Fruit fly (Drosophila melanogaster) whole organism, embryonic: ENCODE data around the gene crm.

Experiments
- Antp ChIP-seq: fragments of 200-800 bp; sonication (Bioruptor generic); optimal IDR thresholded peaks from 3 replicates; lab custom pipeline; 2016; ENCODE audit warnings: missing biosample characterization, missing genetic modification characterization
- Asciz ChIP-seq: fragments of 200-800 bp; sonication (Bioruptor generic); optimal IDR thresholded peaks from 2 replicates; lab custom pipeline; 2017; ENCODE audit warnings: missing biosample characterization, mild to moderate bottlenecking, missing genetic modification characterization, missing genetic modification reagents
- CG11695 ChIP-seq: fragments of 200-800 bp; sonication (Bioruptor generic); IDR thresholded peaks from 3 replicates; pipeline ENCODE4 v1.3.6; 2022; ENCODE audit warnings: missing biosample characterization, missing genetic modification characterization
- CG12391 ChIP-seq: fragments of 200-800 bp; sonication (Bioruptor generic); optimal IDR thresholded peaks from 3 replicates; lab custom pipeline; 2018; ENCODE audit warnings: missing biosample characterization, mild to moderate bottlenecking, missing genetic modification characterization, moderate library complexity
- CG12769 ChIP-seq: fragments of 200-800 bp; sonication (Bioruptor generic); optimal IDR thresholded peaks from 2 replicates; lab custom pipeline; 2019; ENCODE audit warnings: missing biosample characterization, mild to moderate bottlenecking, missing genetic modification characterization, moderate library complexity
- CG15269 ChIP-seq: fragments of 200-800 bp; sonication (Bioruptor generic); optimal IDR thresholded peaks from 2 replicates; lab custom pipeline; 2018; ENCODE audit warnings: missing biosample characterization, mild to moderate bottlenecking, missing genetic modification characterization, moderate library complexity
- CG15514 ChIP-seq: fragments of 200-800 bp; sonication (Bioruptor generic); optimal IDR thresholded peaks from 3 replicates; lab custom pipeline; 2017; ENCODE audit warnings: missing biosample characterization, missing genetic modification characterization, mild to moderate bottlenecking, moderate library complexity, missing genetic modification reagents
- CG1602 ChIP-seq: fragments of 200-800 bp; sonication (Bioruptor generic); optimal IDR thresholded peaks from 3 replicates; lab custom pipeline; 2016; ENCODE audit warnings: missing biosample characterization, missing genetic modification characterization
- CG17186 ChIP-seq: fragments of 200-800 bp; sonication (Bioruptor generic); optimal IDR thresholded peaks from 3 replicates; lab custom pipeline; 2017; ENCODE audit warnings: missing biosample characterization, missing genetic modification reagents, missing genetic modification characterization
- CG17829 ChIP-seq: fragments of 200-800 bp; optimal IDR thresholded peaks from 2 replicates; lab custom pipeline; 2019; ENCODE audit warnings: missing biosample characterization, mild to moderate bottlenecking, missing genetic modification characterization, moderate library complexity
- CG30403 ChIP-seq: fragments of 200-800 bp; sonication (Bioruptor generic); optimal IDR thresholded peaks from 3 replicates; lab custom pipeline; 2016; ENCODE audit warnings: missing biosample characterization, missing genetic modification characterization
- CG3163 ChIP-seq: fragments of 200-800 bp; sonication (Bioruptor generic); optimal IDR thresholded peaks from 3 replicates; lab custom pipeline; 2016; ENCODE audit warnings: missing biosample characterization, missing genetic modification characterization
- CG33213 ChIP-seq: fragments of 200-800 bp; sonication (Bioruptor generic); optimal IDR thresholded peaks from 3 replicates; lab custom pipeline; 2016; ENCODE audit warnings: missing biosample characterization, missing genetic modification characterization
- CG3847 ChIP-seq: fragments of 200-800 bp; sonication (Bioruptor generic); IDR thresholded peaks from 2 replicates; pipeline ENCODE4 v1.3.6; 2022; ENCODE audit warnings: missing biosample characterization, missing genetic modification characterization
- CG4360 ChIP-seq: fragments of 200-800 bp; sonication (Bioruptor generic); IDR thresholded peaks from 2 replicates; pipeline ENCODE4 v1.3.6; 2022; ENCODE audit warnings: missing biosample characterization, missing genetic modification characterization
- CG43689 ChIP-seq: fragments of 200-800 bp; sonication (Bioruptor generic); IDR thresholded peaks from 2 replicates; pipeline ENCODE4 v1.3.6; 2022; ENCODE audit warnings: missing biosample characterization, missing genetic modification characterization
- CG4617 ChIP-seq: fragments of 200-800 bp; sonication (Bioruptor generic); optimal IDR thresholded peaks from 3 replicates; lab custom pipeline; 2016; ENCODE audit warnings: missing biosample characterization, missing genetic modification characterization, borderline replicate concordance
- CG4707 ChIP-seq: fragments of 200-800 bp; sonication (Bioruptor generic); optimal IDR thresholded peaks from 2 replicates; lab custom pipeline; 2018; ENCODE audit warnings: missing biosample characterization, mild to moderate bottlenecking, missing genetic modification characterization, moderate library complexity
- CG6765 ChIP-seq: fragments of 200-800 bp; sonication (Bioruptor generic); optimal IDR thresholded peaks from 3 replicates; lab custom pipeline; 2017; ENCODE audit warnings: missing biosample characterization, mild to moderate bottlenecking, missing genetic modification characterization
- CG7357 ChIP-seq: fragments of 200-800 bp; sonication (Bioruptor generic); IDR thresholded peaks from 3 replicates; pipeline ENCODE4 v1.3.6; 2022; ENCODE audit warnings: missing biosample characterization, missing genetic modification characterization
- CG7745 ChIP-seq: fragments of 200-800 bp; sonication (Bioruptor generic); optimal IDR thresholded peaks from 2 replicates; lab custom pipeline; 2018; ENCODE audit warnings: missing biosample characterization, mild to moderate bottlenecking, missing genetic modification characterization, moderate library complexity
- CG8478 ChIP-seq: fragments of >200 bp; optimal IDR thresholded peaks from 2 replicates; lab custom pipeline; 2018
- CrebB ChIP-seq: fragments of 200-800 bp; sonication (Bioruptor generic); optimal IDR thresholded peaks from 3 replicates; lab custom pipeline; 2018; ENCODE audit warnings: missing biosample characterization, mild to moderate bottlenecking, missing genetic modification characterization
- Dbx ChIP-seq: fragments of 200-800 bp; sonication (Bioruptor generic); IDR thresholded peaks from 3 replicates; pipeline ENCODE4 v1.3.6; 2022; ENCODE audit warnings: missing biosample characterization, missing genetic modification characterization
- Mrtf ChIP-seq: fragments of 200-800 bp; sonication (Bioruptor generic); IDR thresholded peaks from 3 replicates; pipeline ENCODE4 v1.3.6; 2022; ENCODE audit warnings: missing biosample characterization, missing genetic modification characterization
- Opbp ChIP-seq: fragments of 200-800 bp; sonication (Bioruptor generic); IDR thresholded peaks from 3 replicates; pipeline ENCODE4 v1.3.6; 2022; ENCODE audit warnings: missing biosample characterization, missing genetic modification characterization; ENCODE audit not compliant: partially characterized antibody
- Trl ChIP-seq, 3 experiments: fragments of >200 bp in 2 of 3; fragments of 200-800 bp in 1 of 3; sonication (Bioruptor generic) in 1 of 3; optimal IDR thresholded peaks; 2 replicates in 1 of 3; 3 replicates in 2 of 3; lab custom pipeline; 2016 to 2017; ENCODE audit warnings: missing biosample characterization in 1 of 3, missing genetic modification characterization in 1 of 3
- Usf ChIP-seq: fragments of 200-800 bp; sonication (Bioruptor generic); optimal IDR thresholded peaks from 2 replicates; lab custom pipeline; 2017; ENCODE audit warnings: missing genotype, missing biosample characterization, missing genetic modification characterization
- Vsx1 ChIP-seq: fragments of 200-800 bp; sonication (Bioruptor generic); optimal IDR thresholded peaks from 2 replicates; lab custom pipeline; 2017; ENCODE audit warnings: missing biosample characterization, mild to moderate bottlenecking, missing genetic modification characterization, missing genetic modification reagents
- ac ChIP-seq: fragments of 200-800 bp; sonication (Bioruptor generic); optimal IDR thresholded peaks from 3 replicates; lab custom pipeline; 2017; ENCODE audit warnings: missing biosample characterization, mild to moderate bottlenecking, missing genetic modification characterization
- ase ChIP-seq: fragments of 200-800 bp; sonication (Bioruptor generic); IDR thresholded peaks from 3 replicates; pipeline ENCODE4 v1.3.6; 2022; ENCODE audit warnings: missing biosample characterization, missing genetic modification characterization
- caup ChIP-seq: fragments of 200-800 bp; sonication (Bioruptor generic); optimal IDR thresholded peaks from 3 replicates; lab custom pipeline; 2017; ENCODE audit warnings: missing biosample characterization, mild to moderate bottlenecking, missing genetic modification characterization, moderate library complexity; ENCODE audit not compliant: severe bottlenecking
- cg ChIP-seq: fragments of 200-800 bp; sonication (Bioruptor generic); optimal IDR thresholded peaks from 3 replicates; lab custom pipeline; 2019; ENCODE audit warnings: missing biosample characterization, mild to moderate bottlenecking, missing genetic modification characterization, moderate library complexity
- dan ChIP-seq: fragments of 200-800 bp; sonication (Bioruptor generic); IDR thresholded peaks from 2 replicates; pipeline ENCODE4 v1.3.6; 2022; ENCODE audit warnings: missing biosample characterization, missing genetic modification characterization
- dpn ChIP-seq, 2 experiments: fragments of 200-800 bp; sonication (Bioruptor generic); optimal IDR thresholded peaks; 3 replicates each; lab custom pipeline; 2016; ENCODE audit warnings: missing biosample characterization in 2 of 2, missing genetic modification characterization in 2 of 2
- dysf ChIP-seq: fragments of 200-800 bp; sonication (Bioruptor generic); IDR thresholded peaks from 3 replicates; pipeline ENCODE4 v1.3.6; 2022; ENCODE audit warnings: missing biosample characterization, missing genetic modification characterization
- en ChIP-seq: fragments of 200-800 bp; sonication (Bioruptor generic); optimal IDR thresholded peaks from 2 replicates; lab custom pipeline; 2016; ENCODE audit warnings: missing biosample characterization, missing genetic modification characterization
- fd64A ChIP-seq: fragments of 200-800 bp; sonication (Bioruptor generic); optimal IDR thresholded peaks from 3 replicates; lab custom pipeline; 2018; ENCODE audit warnings: missing biosample characterization, mild to moderate bottlenecking, missing genetic modification characterization
- gsb-n ChIP-seq: fragments of 200-800 bp; sonication (Bioruptor generic); optimal IDR thresholded peaks from 3 replicates; lab custom pipeline; 2018; ENCODE audit warnings: missing biosample characterization, mild to moderate bottlenecking, missing genetic modification characterization
- luna ChIP-seq: fragments of 200-800 bp; sonication (Bioruptor generic); optimal IDR thresholded peaks from 2 replicates; lab custom pipeline; 2016; ENCODE audit warnings: missing biosample characterization, missing genetic modification characterization
- nmo ChIP-seq: fragments of 200-800 bp; sonication (Bioruptor generic); optimal IDR thresholded peaks from 2 replicates; lab custom pipeline; 2018; ENCODE audit warnings: missing biosample characterization, mild to moderate bottlenecking, missing genetic modification characterization, moderate library complexity
- prd ChIP-seq, 3 experiments: fragments of >200 bp in 2 of 3; fragments of 200-800 bp in 1 of 3; sonication (Bioruptor generic) in 1 of 3; optimal IDR thresholded peaks in 2 of 3; IDR thresholded peaks in 1 of 3; 2 replicates in 2 of 3; 3 replicates in 1 of 3; pipeline versions ENCODE4 v1.3.6 to Lab custom; 2017 to 2022; ENCODE audit warnings: missing biosample characterization in 1 of 3, missing genetic modification characterization in 1 of 3
- ro ChIP-seq: fragments of 200-800 bp; sonication (Bioruptor generic); IDR thresholded peaks from 2 replicates; pipeline ENCODE4 v1.3.6; 2022; ENCODE audit warnings: missing biosample characterization, missing genetic modification characterization
- sens ChIP-seq: fragments of 200-800 bp; sonication (Bioruptor generic); peaks from one replicate; lab custom pipeline; 2016; ENCODE audit warnings: missing biosample characterization, missing genetic modification characterization
- sisA ChIP-seq: fragments of 200-800 bp; sonication (Bioruptor generic); IDR thresholded peaks from 2 replicates; pipeline ENCODE4 v1.3.6; 2022; ENCODE audit warnings: missing biosample characterization, missing genetic modification characterization
- slou ChIP-seq: fragments of 200-800 bp; sonication (Bioruptor generic); optimal IDR thresholded peaks from 3 replicates; lab custom pipeline; 2016; ENCODE audit warnings: missing biosample characterization, missing genetic modification characterization
- sna ChIP-seq: fragments of 200-800 bp; sonication (Bioruptor generic); IDR thresholded peaks from 2 replicates; pipeline ENCODE4 v1.3.6; 2022; ENCODE audit warnings: missing biosample characterization, missing genetic modification characterization; ENCODE audit not compliant: partially characterized antibody
- trem ChIP-seq: fragments of 200-800 bp; optimal IDR thresholded peaks from 3 replicates; lab custom pipeline; 2019; ENCODE audit warnings: missing biosample characterization, mild to moderate bottlenecking, missing genetic modification characterization, moderate library complexity
- vnd ChIP-seq: fragments of 200-800 bp; sonication (Bioruptor generic); IDR thresholded peaks from 3 replicates; pipeline ENCODE4 v1.3.6; 2022; ENCODE audit warnings: missing biosample characterization, missing genetic modification characterization; ENCODE audit not compliant: partially characterized antibody
- yki ChIP-seq: fragments of >200 bp; optimal IDR thresholded peaks from 3 replicates; lab custom pipeline; 2018

The crm gene

DNA sequence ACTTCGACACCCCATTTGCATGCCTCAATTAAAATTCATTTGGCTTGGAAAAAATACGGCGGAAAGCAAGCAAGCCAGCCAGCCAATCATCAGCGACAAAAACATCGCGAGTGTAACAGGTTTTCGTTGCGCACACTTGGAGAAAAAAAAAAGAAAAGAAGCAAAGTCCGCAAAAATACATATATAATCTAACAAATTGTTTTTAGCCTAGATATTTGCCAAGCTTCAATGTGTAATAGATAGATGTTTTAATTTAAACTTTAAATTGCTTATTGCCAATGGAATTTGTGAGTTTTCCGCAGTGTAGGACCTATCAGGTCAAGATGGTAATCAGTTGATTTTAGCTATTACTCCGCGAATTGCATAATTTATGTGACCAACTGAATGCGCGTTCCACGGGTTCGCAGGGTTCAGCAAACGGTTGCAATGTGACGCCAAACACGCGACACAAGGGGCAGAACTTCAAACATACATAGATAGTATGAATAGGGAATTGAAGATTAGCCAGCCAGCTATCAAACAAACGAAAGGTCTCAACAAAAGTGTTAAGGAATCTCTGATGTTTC, 48.1 kb upstream of the crm start (continued):
- no peak for TF ChIP-seq ac (GFP tag; lab: Kevin White, UChicago)
- TF ChIP-seq dysf (GFP tag; lab: Robert Waterston, UW): peak; percentile 96
- peak; percentile 54; the same call in 1 of the 2 replicates for TF ChIP-seq dan (GFP tag; lab: Robert Waterston, UW)
- peak; percentile 66 for TF ChIP-seq CrebB (tag; lab: Kevin White, UChicago)
- peak; percentile 81 for TF ChIP-seq en (GFP tag; lab: Kevin White, UChicago)
- TF ChIP-seq CG11695: peak; percentile 92
- peak; percentile 87 for TF ChIP-seq CG7357 (GFP tag; lab: Robert Waterston, UW)
- TF ChIP-seq caup (GFP tag; lab: Kevin White, UChicago): peak; percentile 88
- TF ChIP-seq CG30403 (GFP tag; lab: Kevin White, UChicago): peak; percentile 88
- peak; percentile 35 for TF ChIP-seq Usf (GFP tag; lab: Kevin White, UChicago)
- TF ChIP-seq prd (optimal IDR thresholded peaks at IDR 0.05; lab: Kevin White, UChicago): no peak
- TF ChIP-seq prd (GFP tag; IDR thresholded peaks at IDR 0.05; lab: Robert Waterston, UW): peak; percentile 93
- TF ChIP-seq CG3847 (GFP tag; lab: Robert Waterston, UW): peak; percentile 93
- TF ChIP-seq Opbp (GFP tag; lab: Robert Waterston, UW): no peak
- no peak for TF ChIP-seq CG7745
- peak; percentile 82 for TF ChIP-seq Antp (GFP tag; lab: Kevin White, UChicago)
- TF ChIP-seq sisA (GFP tag; lab: Robert Waterston, UW): peak; percentile 92
- TF ChIP-seq CG4707 (GFP tag; lab: Kevin White, UChicago): no peak
- TF ChIP-seq CG12391 (tag; lab: Kevin White, UChicago): peak; percentile 80
- peak; percentile 54 for TF ChIP-seq CG4617 (GFP tag; lab: Kevin White, UChicago)
- peak; percentile 58 for TF ChIP-seq CG6765 (GFP tag; lab: Kevin White, UChicago)
- TF ChIP-seq fd64A (GFP tag; lab: Kevin White, UChicago): no peak
- TF ChIP-seq CG12769 (tag; lab: Kevin White, UChicago): peak; percentile 92
- TF ChIP-seq CG17186 (GFP tag; lab: Kevin White, UChicago): peak; percentile 18
- TF ChIP-seq ase (GFP tag; lab: Robert Waterston, UW): peak; percentile 93
- no peak for TF ChIP-seq CG8478 (lab: Kevin White, UChicago)
- TF ChIP-seq gsb-n: peak; percentile 56
- TF ChIP-seq CG33213 (GFP tag; lab: Kevin White, UChicago): peak; percentile 88
- TF ChIP-seq CG1602 (GFP tag; lab: Kevin White, UChicago): peak; percentile 81
- peak; percentile 55 for TF ChIP-seq CG17829
- TF ChIP-seq CG15269 (tag; lab: Kevin White, UChicago): peak; percentile 93
- peak; percentile 93 for TF ChIP-seq Dbx (GFP tag; lab: Robert Waterston, UW)
- peak; percentile 51 for TF ChIP-seq CG4360
- TF ChIP-seq sna: no peak
- peak; percentile 64 for TF ChIP-seq ro (GFP tag; lab: Robert Waterston, UW)
- peak; percentile 13 for TF ChIP-seq Vsx1 (GFP tag; lab: Kevin White, UChicago)
- peak; percentile 87 to 89 for TF ChIP-seq dpn (GFP tag; optimal IDR thresholded peaks at IDR 0.05; lab: Kevin White, UChicago)
- TF ChIP-seq CG43689 (GFP tag; lab: Robert Waterston, UW): peak; percentile 84
- no peak for TF ChIP-seq yki (lab: Kevin White, UChicago)
- peak; percentile 18 for TF ChIP-seq trem (tag; lab: Kevin White, UChicago)
- peak; percentile 83 for TF ChIP-seq CG15514 (GFP tag; lab: Kevin White, UChicago)
- TF ChIP-seq sens (GFP tag; lab: Kevin White, UChicago): peak; percentile 98
- peak; percentile 92 for TF ChIP-seq Mrtf (GFP tag; lab: Robert Waterston, UW)
- peak; percentile 79 for TF ChIP-seq Asciz (GFP tag; lab: Kevin White, UChicago)
- TF ChIP-seq slou: peak; percentile 76
- TF ChIP-seq vnd (GFP tag; lab: Robert Waterston, UW): no peak
- peak; percentile 64 for TF ChIP-seq CG3163 (GFP tag; lab: Kevin White, UChicago)
- no peak for TF ChIP-seq Trl (optimal IDR thresholded peaks at IDR 0.05; lab: Kevin White, UChicago)
- peak; percentile 85 for TF ChIP-seq Trl (GFP tag; optimal IDR thresholded peaks at IDR 0.05; lab: Kevin White, UChicago)
- TF ChIP-seq cg (GFP tag; lab: Kevin White, UChicago): no peak
- peak; percentile 83 for TF ChIP-seq nmo
- peak; percentile 75 for TF ChIP-seq luna
